Fruit fly (Drosophila melanogaster): ENCODE measurements around the gene KrT95D.

KrT95D gene

DNA sequence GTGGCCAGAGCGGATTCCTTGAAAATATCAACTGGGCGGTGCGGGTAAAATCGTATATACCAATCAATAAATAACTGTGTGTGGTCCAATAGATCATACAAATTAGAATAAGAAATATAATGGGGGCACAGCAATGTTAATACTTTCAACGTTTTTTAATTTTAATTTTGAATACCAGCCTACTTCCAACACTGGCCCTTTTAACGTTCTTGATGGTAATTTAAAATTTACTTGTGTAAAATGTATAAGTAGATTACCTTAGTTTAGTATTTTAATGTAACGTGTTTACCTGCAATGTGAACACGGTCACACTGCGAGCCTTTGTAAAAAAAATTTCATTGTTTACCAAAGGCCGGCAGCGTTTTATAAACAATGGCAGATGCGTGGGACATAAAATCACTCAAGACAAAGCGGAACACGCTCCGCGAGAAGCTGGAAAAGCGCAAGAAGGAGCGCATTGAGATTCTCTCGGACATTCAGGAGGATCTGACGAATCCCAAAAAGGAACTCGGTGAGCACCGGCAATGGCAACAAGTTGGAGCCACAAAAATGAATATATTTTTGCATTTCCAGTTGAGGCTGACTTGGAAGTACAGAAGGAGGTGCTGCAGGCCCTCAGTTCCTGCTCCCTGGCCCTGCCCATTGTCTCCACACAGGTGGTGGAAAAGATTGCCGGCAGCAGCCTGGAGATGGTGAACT lies at the start of gene KrT95D, which contains the start of gene Mettl3:
KrT95D (minus strand) TSS at position 3 of the 699 bp plus-strand sequence.
Mettl3 (plus strand) TSS at position 333 of the 699 bp plus-strand sequence.
- TF ChIP-seq kay (GFP tag; optimal IDR thresholded peaks at IDR 0.05) = no peak
- TF ChIP-seq CTCF (GFP tag; optimal IDR thresholded peaks at IDR 0.05) = peak; percentile 60
- TF ChIP-seq Dbx (GFP tag; IDR thresholded peaks at IDR 0.05) = no peak
- TF ChIP-seq CG15601 (tag; optimal IDR thresholded peaks at IDR 0.05) = peak; percentile 44
- TF ChIP-seq Dip3 (GFP tag; optimal IDR thresholded peaks at IDR 0.05) = peak; percentile 34
- TF ChIP-seq CG43689 (GFP tag; IDR thresholded peaks at IDR 0.05) = no peak
- no peak for TF ChIP-seq slbo (GFP tag; IDR thresholded peaks at IDR 0.05)
- TF ChIP-seq CG3847 (GFP tag; IDR thresholded peaks at IDR 0.05) = peak; percentile 30; the same call in 1 of the 2 replicates
- TF ChIP-seq E2f1 (GFP tag; IDR thresholded peaks at IDR 0.05) = no peak
- no peak for TF ChIP-seq Hr3 (GFP tag; optimal IDR thresholded peaks at IDR 0.05)
- peak; percentile 56 for TF ChIP-seq E2f2 (GFP tag; IDR thresholded peaks at IDR 0.05)
- no peak for TF ChIP-seq CG6254 (GFP tag; optimal IDR thresholded peaks at IDR 0.05)
- TF ChIP-seq CG17568 (GFP tag; optimal IDR thresholded peaks at IDR 0.05) = no peak
- TF ChIP-seq pho (GFP tag; optimal IDR thresholded peaks at IDR 0.05) = peak; percentile 14
- no peak for TF ChIP-seq D19B (GFP tag; optimal IDR thresholded peaks at IDR 0.05)
- no peak for TF ChIP-seq CG7357 (GFP tag; IDR thresholded peaks at IDR 0.05)
- no peak for TF ChIP-seq CG10959 (GFP tag; IDR thresholded peaks at IDR 0.05)
- peak; percentile 96 for TF ChIP-seq CG9797 (GFP tag; optimal IDR thresholded peaks at IDR 0.05)
- TF ChIP-seq knrl (GFP tag; IDR thresholded peaks at IDR 0.05; ENCODE audit: partially characterized antibody) = peak; percentile 43; the same call in 1 of the 3 replicates
- peak; percentile 12 for TF ChIP-seq CG10543 (GFP tag; optimal IDR thresholded peaks at IDR 0.05)
- peak; percentile 38; the same call in 1 of the 2 replicates for TF ChIP-seq Bgb (GFP tag; IDR thresholded peaks at IDR 0.05; ENCODE audit: partially characterized antibody)
- peak; percentile 62 for TF ChIP-seq Tbp (GFP tag; optimal IDR thresholded peaks at IDR 0.05)
- no peak for TF ChIP-seq Neu2 (GFP tag; optimal IDR thresholded peaks at IDR 0.05; ENCODE audit: borderline replicate concordance)
- no peak for TF ChIP-seq eyg (GFP tag; optimal IDR thresholded peaks at IDR 0.05)
- TF ChIP-seq h (optimal IDR thresholded peaks at IDR 0.05) = no peak
- peak; percentile 7 for TF ChIP-seq CG3065 (GFP tag; optimal IDR thresholded peaks at IDR 0.05)
- TF ChIP-seq Rfx (GFP tag; IDR thresholded peaks at IDR 0.05) = peak; percentile 8
- peak; percentile 30 for TF ChIP-seq CG2120 (GFP tag; optimal IDR thresholded peaks at IDR 0.05)
- TF ChIP-seq CG33213 (GFP tag; optimal IDR thresholded peaks at IDR 0.05) = peak; percentile 42
- no peak for TF ChIP-seq gsb (GFP tag; IDR thresholded peaks at IDR 0.05)
- no peak for TF ChIP-seq Fer1 (GFP tag; optimal IDR thresholded peaks at IDR 0.05)
- no peak for TF ChIP-seq CG9932 (GFP tag; IDR thresholded peaks at IDR 0.05)
- TF ChIP-seq p53 (GFP tag; optimal IDR thresholded peaks at IDR 0.05) = no peak
- no peak for TF ChIP-seq twi (tag; optimal IDR thresholded peaks at IDR 0.05)
- peak; percentile 35 for TF ChIP-seq amos (GFP tag; IDR thresholded peaks at IDR 0.05; ENCODE audit: partially characterized antibody)
- TF ChIP-seq Atf-2 (GFP tag; optimal IDR thresholded peaks at IDR 0.05) = no peak
- TF ChIP-seq CG18599 (GFP tag; optimal IDR thresholded peaks at IDR 0.05) = no peak
- TF ChIP-seq hth (optimal IDR thresholded peaks at IDR 0.05) = no peak
- no peak for TF ChIP-seq CG17912 (GFP tag; optimal IDR thresholded peaks at IDR 0.05)
- no peak for TF ChIP-seq dysf (GFP tag; IDR thresholded peaks at IDR 0.05)
- peak; percentile 81 for TF ChIP-seq Med (GFP tag)
- TF ChIP-seq CG4328 (GFP tag; optimal IDR thresholded peaks at IDR 0.05) = no peak
- no peak for TF ChIP-seq sima (GFP tag; optimal IDR thresholded peaks at IDR 0.05)
- TF ChIP-seq CG10267 (tag; optimal IDR thresholded peaks at IDR 0.05) = peak; percentile 83
- no peak for TF ChIP-seq tgo (GFP tag; IDR thresholded peaks at IDR 0.05)
- no peak for TF ChIP-seq CG13624 (GFP tag; optimal IDR thresholded peaks at IDR 0.05)
- no peak for TF ChIP-seq Poxn (GFP tag; IDR thresholded peaks at IDR 0.05)
- no peak for TF ChIP-seq CG5953 (GFP tag; IDR thresholded peaks at IDR 0.05)
- TF ChIP-seq CG11398 (GFP tag; optimal IDR thresholded peaks at IDR 0.05) = no peak
- no peak for TF ChIP-seq az2 (GFP tag; optimal IDR thresholded peaks at IDR 0.05)
- 0 out of 3 replicates have a peak, but pooled peaks have one; percentile 35 for TF ChIP-seq CG14860 (GFP tag; IDR thresholded peaks at IDR 0.05; ENCODE audit: partially characterized antibody)
- peak; percentile 34 for TF ChIP-seq sd (tag; optimal IDR thresholded peaks at IDR 0.05)

Measured in whole organism, embryonic.